Fruit fly (Drosophila melanogaster): ENCODE measurements around the gene Got2.
A peak's percentile ranks its signal among the peaks of the same experiment; 100 is the strongest.

Gene Got2

DNA sequence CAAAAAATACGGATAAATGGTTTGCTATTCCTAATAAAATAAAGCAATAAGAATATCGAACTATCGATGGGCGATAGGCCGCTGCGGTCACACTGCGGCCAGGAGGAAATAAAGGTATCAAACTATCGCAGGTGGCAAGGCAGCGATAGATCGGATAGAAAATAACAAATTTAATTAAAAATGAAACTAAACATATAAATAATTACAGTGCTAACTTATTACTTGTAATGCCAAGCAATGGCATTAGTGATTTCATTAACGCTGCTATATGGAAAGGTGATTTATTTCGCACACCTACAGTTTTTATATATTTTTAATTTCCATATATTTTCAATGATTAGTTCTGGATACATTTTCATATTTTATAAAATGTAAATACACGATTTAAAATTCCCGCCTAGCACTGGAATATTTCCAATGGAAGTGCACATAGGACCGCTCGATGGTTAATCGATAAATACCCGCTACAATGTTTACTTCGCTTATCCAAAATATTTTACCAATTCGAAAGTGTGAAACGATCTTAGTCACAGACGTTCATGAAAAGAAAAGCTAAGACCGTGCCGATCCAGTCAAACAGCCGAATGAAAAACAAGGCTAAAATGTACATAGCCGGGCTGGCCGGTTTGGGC, 6.7 kb downstream of the Got2 start, which contains the start of the genes CG15356 and CG15362 (continued):
- TF ChIP-seq odd (GFP tag; optimal IDR thresholded peaks at IDR 0.05): no peak
- no peak for TF ChIP-seq gem (tag; optimal IDR thresholded peaks at IDR 0.05)
- TF ChIP-seq lilli (GFP tag; optimal IDR thresholded peaks at IDR 0.05): peak; percentile 40
- TF ChIP-seq Max (GFP tag; optimal IDR thresholded peaks at IDR 0.05): peak; percentile 55
- no peak for TF ChIP-seq chm (GFP tag; IDR thresholded peaks at IDR 0.05)
- no peak for TF ChIP-seq C15 (GFP tag; IDR thresholded peaks at IDR 0.05)
- TF ChIP-seq CG14710 (tag; optimal IDR thresholded peaks at IDR 0.05): peak; percentile 63
- TF ChIP-seq Hr3 (GFP tag; optimal IDR thresholded peaks at IDR 0.05): peak; percentile 39
- no peak for TF ChIP-seq Asciz (GFP tag; optimal IDR thresholded peaks at IDR 0.05)
- TF ChIP-seq ash1 (GFP tag; optimal IDR thresholded peaks at IDR 0.05): no peak
- TF ChIP-seq dmrt11E (tag; optimal IDR thresholded peaks at IDR 0.05): peak; percentile 24
- TF ChIP-seq CG6254 (GFP tag; optimal IDR thresholded peaks at IDR 0.05): no peak
- peak; percentile 53 for TF ChIP-seq NfI (GFP tag; optimal IDR thresholded peaks at IDR 0.05)
- TF ChIP-seq H2.0 (GFP tag; IDR thresholded peaks at IDR 0.05): no peak
- no peak for TF ChIP-seq Vsx1 (GFP tag; optimal IDR thresholded peaks at IDR 0.05)
- TF ChIP-seq CG4707 (GFP tag; optimal IDR thresholded peaks at IDR 0.05): no peak
- TF ChIP-seq CG11723 (GFP tag; optimal IDR thresholded peaks at IDR 0.05): no peak
- peak; percentile 53 for TF ChIP-seq CG10267 (tag; optimal IDR thresholded peaks at IDR 0.05)
- no peak for TF ChIP-seq CG1529 (GFP tag; optimal IDR thresholded peaks at IDR 0.05)
- TF ChIP-seq CG2120 (GFP tag; optimal IDR thresholded peaks at IDR 0.05): peak; percentile 51
- TF ChIP-seq br (optimal IDR thresholded peaks at IDR 0.05): no peak
- TF ChIP-seq CG8089 (GFP tag; optimal IDR thresholded peaks at IDR 0.05): no peak
- TF ChIP-seq Xbp1 (GFP tag; optimal IDR thresholded peaks at IDR 0.05): peak; percentile 42
- TF ChIP-seq pros (GFP tag; optimal IDR thresholded peaks at IDR 0.05): no peak
- no peak for TF ChIP-seq rib (GFP tag; IDR thresholded peaks at IDR 0.05)
- peak; percentile 17 for TF ChIP-seq BtbVII (GFP tag; optimal IDR thresholded peaks at IDR 0.05)
- TF ChIP-seq CG7357 (GFP tag; IDR thresholded peaks at IDR 0.05): no peak
- TF ChIP-seq CG6683 (GFP tag; optimal IDR thresholded peaks at IDR 0.05): peak; percentile 10
- TF ChIP-seq Deaf1 (tag; optimal IDR thresholded peaks at IDR 0.05): no peak
- peak; percentile 51 for TF ChIP-seq D19B (GFP tag; optimal IDR thresholded peaks at IDR 0.05)
- peak; percentile 41 for TF ChIP-seq YL-1 (GFP tag; optimal IDR thresholded peaks at IDR 0.05)
- TF ChIP-seq Doc2 (GFP tag; IDR thresholded peaks at IDR 0.05): no peak
- TF ChIP-seq esg (GFP tag; conservative IDR thresholded peaks at IDR 0.05): no peak
- TF ChIP-seq prd (optimal IDR thresholded peaks at IDR 0.05): no peak
- TF ChIP-seq prd (GFP tag; IDR thresholded peaks at IDR 0.05): peak; percentile 40; the same call in 1 of the 3 replicates
- TF ChIP-seq Dip2 (GFP tag; IDR thresholded peaks at IDR 0.05): no peak
- no peak for TF ChIP-seq sima (GFP tag; optimal IDR thresholded peaks at IDR 0.05)
- peak; percentile 4 for TF ChIP-seq CG2875 (GFP tag; optimal IDR thresholded peaks at IDR 0.05)
- TF ChIP-seq lov (optimal IDR thresholded peaks at IDR 0.05): no peak
- TF ChIP-seq lov (GFP tag; IDR thresholded peaks at IDR 0.05): no peak
- TF ChIP-seq dysf (GFP tag; IDR thresholded peaks at IDR 0.05): no peak
- peak in 1 of 2 experiments; percentile 34 for TF ChIP-seq Hr51 (GFP tag; optimal IDR thresholded peaks at IDR 0.05)
- no peak for TF ChIP-seq hth (optimal IDR thresholded peaks at IDR 0.05)
- TF ChIP-seq corto (GFP tag; optimal IDR thresholded peaks at IDR 0.05): no peak
- TF ChIP-seq ham (GFP tag; IDR thresholded peaks at IDR 0.05): no peak
- TF ChIP-seq CG6272 (GFP tag; IDR thresholded peaks at IDR 0.05): peak; percentile 38; the same call in 1 of the 2 replicates
- no peak for TF ChIP-seq tap (tag; optimal IDR thresholded peaks at IDR 0.05)
- no peak for TF ChIP-seq MESR4 (GFP tag; optimal IDR thresholded peaks at IDR 0.05)
- no peak for TF ChIP-seq her (GFP tag; optimal IDR thresholded peaks at IDR 0.05)
- TF ChIP-seq cad (GFP tag; optimal IDR thresholded peaks at IDR 0.05): no peak
- TF ChIP-seq TFAM (GFP tag; optimal IDR thresholded peaks at IDR 0.05): no peak
- TF ChIP-seq crc (GFP tag; optimal IDR thresholded peaks at IDR 0.05): no peak

Data from whole organism, embryonic.